Worm (Caenorhabditis elegans) whole organism, L4/young adult: ENCODE data around the gene sorf-1.

Source experiments
- W03F9.2 ChIP-seq: fragments of 150-350 bp; optimal IDR thresholded peaks from 2 replicates; lab custom pipeline; 2014; ENCODE audit warnings: missing biosample characterization, missing genetic modification characterization
- dao-5 ChIP-seq: sonication (generic microtip); optimal IDR thresholded peaks from 2 replicates; lab custom pipeline; 2016; ENCODE audit warnings: missing genotype, missing genetic modification characterization, moderate library complexity, missing compliant biosample characterization
- him-1 ChIP-seq: sonication (generic microtip); optimal IDR thresholded peaks from 2 replicates; lab custom pipeline; 2016; ENCODE audit warnings: missing genotype, missing genetic modification reagents, missing genetic modification characterization, missing compliant biosample characterization

ce11 chrX:3334115-3334514 is 44.9 kb downstream of the sorf-1 start:
- TF ChIP-seq him-1 (tag; lab: Kevin White, UChicago) (no peak), W03F9.2 (no peak), dao-5 (no peak)
